Worm (Caenorhabditis elegans) whole organism, early embryonic: ENCODE data around the gene tbc-12.

Experiments
- B0310.2 ChIP-seq: sonication (generic microtip); optimal IDR thresholded peaks from 2 replicates; lab custom pipeline; 2016; ENCODE audit warnings: mild to moderate bottlenecking, missing genetic modification characterization, missing compliant biosample characterization
- F13C5.2 ChIP-seq: sonication (generic microtip); optimal IDR thresholded peaks from 2 replicates; lab custom pipeline; 2017; ENCODE audit warnings: mild to moderate bottlenecking, missing genetic modification characterization, inconsistent platforms, missing compliant biosample characterization
- aly-1 ChIP-seq: sonication (generic microtip); optimal IDR thresholded peaks from 2 replicates; lab custom pipeline; 2016; ENCODE audit warnings: missing genetic modification characterization, missing compliant biosample characterization
- ama-1 ChIP-seq: fragments of 150-350 bp; optimal IDR thresholded peaks from 2 replicates; lab custom pipeline; 2014
- ceh-13 ChIP-seq: fragments of 200-800 bp; sonication (Bioruptor generic); optimal IDR thresholded peaks from 2 replicates; lab custom pipeline; 2018; ENCODE audit warnings: mild to moderate bottlenecking, missing genetic modification characterization, missing compliant biosample characterization
- ceh-36 ChIP-seq: sonication (generic microtip); optimal IDR thresholded peaks from 2 replicates; lab custom pipeline; 2016; ENCODE audit warnings: missing genetic modification characterization, inconsistent platforms, missing compliant biosample characterization
- ets-7 ChIP-seq: sonication (generic microtip); optimal IDR thresholded peaks from 2 replicates; lab custom pipeline; 2016; ENCODE audit warnings: missing genotype, missing genetic modification characterization, missing compliant biosample characterization
- flt-1 ChIP-seq: fragments of 200-800 bp; sonication (Bioruptor generic); IDR thresholded peaks from 2 replicates; pipeline ENCODE4 v1.3.6; 2022; ENCODE audit warnings: missing genetic modification characterization, missing compliant biosample characterization
- hmbx-1 ChIP-seq: sonication (generic microtip); optimal IDR thresholded peaks from 2 replicates; lab custom pipeline; 2016; ENCODE audit warnings: mild to moderate bottlenecking, missing genetic modification characterization, missing compliant biosample characterization
- hmg-4 ChIP-seq: fragments of 200-800 bp; sonication (Bioruptor generic); optimal IDR thresholded peaks from 2 replicates; lab custom pipeline; 2018; ENCODE audit warnings: mild to moderate bottlenecking, missing genetic modification characterization, missing compliant biosample characterization
- hnd-1 ChIP-seq: sonication (generic microtip); optimal IDR thresholded peaks from 2 replicates; lab custom pipeline; 2016; ENCODE audit warnings: missing genetic modification characterization, missing compliant biosample characterization
- pes-1 ChIP-seq: fragments of 200-800 bp; sonication (Bioruptor generic); IDR thresholded peaks from 2 replicates; pipeline ENCODE4 v1.3.6; 2022; ENCODE audit warnings: missing genetic modification reagents, missing genetic modification characterization, missing compliant biosample characterization
- scrt-1 ChIP-seq: fragments of 200-800 bp; sonication (Bioruptor generic); IDR thresholded peaks from 2 replicates; pipeline ENCODE4 v1.3.6; 2022; ENCODE audit warnings: missing genetic modification characterization, missing compliant biosample characterization
- sea-1 ChIP-seq: fragments of 200-800 bp; sonication (Bioruptor generic); conservative IDR thresholded peaks from 2 replicates; pipeline ENCODE4 v1.3.6; 2022; ENCODE audit warnings: missing genetic modification characterization, missing compliant biosample characterization
- tbx-11 ChIP-seq: fragments of 200-800 bp; sonication (Bioruptor generic); IDR thresholded peaks from 2 replicates; pipeline ENCODE4 v1.3.6; 2022; ENCODE audit warnings: missing genetic modification characterization, missing compliant biosample characterization
- tbx-37 ChIP-seq: fragments of 200-800 bp; sonication (Bioruptor generic); conservative IDR thresholded peaks from 2 replicates; pipeline ENCODE4 v1.3.6; 2022; ENCODE audit warnings: missing genetic modification reagents, missing genetic modification characterization, missing compliant biosample characterization
- tra-4 ChIP-seq: sonication (generic microtip); optimal IDR thresholded peaks from 2 replicates; lab custom pipeline; 2017; ENCODE audit warnings: missing genetic modification characterization, missing compliant biosample characterization

The tbc-12 gene

ce11 chrX:2513667-2514198 lies 18.5 kb downstream of the tbc-12 start:
- TF ChIP-seq hmg-4 (peak; percentile 39), ceh-13 (GFP tag; lab: Kevin White, UChicago) (no peak), pes-1 (GFP tag; lab: Robert Waterston, UW) (no peak), tra-4 (no peak)

- TF ChIP-seq scrt-1 (GFP tag; lab: Robert Waterston, UW) = no peak
- no peak for TF ChIP-seq sea-1 (GFP tag; lab: Robert Waterston, UW)
- TF ChIP-seq tra-4 = no peak
- TF ChIP-seq B0310.2 = no peak
- no peak for TF ChIP-seq hnd-1
- TF ChIP-seq hmbx-1 (tag; lab: Kevin White, UChicago) = no peak
- no peak for TF ChIP-seq ets-7
- no peak for TF ChIP-seq ceh-13 (GFP tag; lab: Kevin White, UChicago)
- no peak for TF ChIP-seq pes-1 (GFP tag; lab: Robert Waterston, UW)
- TF ChIP-seq ama-1 (lab: Kevin White, UChicago) = no peak
- TF ChIP-seq tbx-11 = no peak
- TF ChIP-seq ceh-36 (tag; lab: Kevin White, UChicago) = no peak
- TF ChIP-seq tbx-37 (GFP tag; lab: Robert Waterston, UW) = no peak
- no peak for TF ChIP-seq flt-1 (GFP tag; lab: Robert Waterston, UW)
- TF ChIP-seq hmg-4 = no peak
- TF ChIP-seq aly-1 = no peak
- TF ChIP-seq F13C5.2 (tag; lab: Kevin White, UChicago) = no peak
Observed at ce11 chrX:2508449-2508848, 23.8 kb downstream of the tbc-12 start, which contains the start of gene K02E10.7. Gene K02E10.7 (minus strand): TSS chrX:2508549.

ce11 chrX:2506738-2507137 lies 25.5 kb downstream of the tbc-12 start:
- TF ChIP-seq hnd-1 = no peak
- TF ChIP-seq F13C5.2 (tag; lab: Kevin White, UChicago) = no peak

- TF ChIP-seq F13C5.2 (tag; lab: Kevin White, UChicago) (peak; percentile 28), sea-1 (GFP tag; lab: Robert Waterston, UW) (no peak), hnd-1 (no peak), ets-7 (no peak)
Observed at ce11 chrX:2497816-2498215, 34.4 kb downstream of the tbc-12 start.

- TF ChIP-seq F13C5.2 (tag; lab: Kevin White, UChicago) (peak; percentile 15), hmg-4 (peak; percentile 85), B0310.2 (no peak), aly-1 (peak; percentile 25)
Observed at ce11 chrX:2495865-2496314, 36.4 kb downstream of the tbc-12 start, which contains the start of gene rabr-1. Gene rabr-1 (plus strand): TSS chrX:2496180.

ce11 chrX:2494296-2494695 lies 38.0 kb downstream of the tbc-12 start:
- TF ChIP-seq aly-1 (no peak), hnd-1 (no peak), pes-1 (GFP tag; lab: Robert Waterston, UW) (no peak), hmbx-1 (tag; lab: Kevin White, UChicago) (no peak), ama-1 (lab: Kevin White, UChicago) (no peak), ets-7 (no peak), hmg-4 (no peak), tra-4 (no peak), tbx-11 (no peak), B0310.2 (no peak), ceh-13 (GFP tag; lab: Kevin White, UChicago) (no peak), scrt-1 (GFP tag; lab: Robert Waterston, UW) (no peak), tbx-37 (GFP tag; lab: Robert Waterston, UW) (no peak), ceh-36 (tag; lab: Kevin White, UChicago) (no peak), F13C5.2 (tag; lab: Kevin White, UChicago) (no peak)

ce11 chrX:2493586-2494175 lies 38.6 kb downstream of the tbc-12 start:
- TF ChIP-seq tbx-11 = no peak
- no peak for TF ChIP-seq tra-4
- TF ChIP-seq pes-1 (GFP tag; lab: Robert Waterston, UW) = no peak
- no peak for TF ChIP-seq ceh-36 (tag; lab: Kevin White, UChicago)
- no peak for TF ChIP-seq flt-1 (GFP tag; lab: Robert Waterston, UW)
- no peak for TF ChIP-seq hnd-1
- no peak for TF ChIP-seq ama-1 (lab: Kevin White, UChicago)
- no peak for TF ChIP-seq aly-1
- TF ChIP-seq F13C5.2 (tag; lab: Kevin White, UChicago) = no peak
- TF ChIP-seq hmbx-1 (tag; lab: Kevin White, UChicago) = no peak
- TF ChIP-seq tbx-37 (GFP tag; lab: Robert Waterston, UW) = no peak
- no peak for TF ChIP-seq scrt-1 (GFP tag; lab: Robert Waterston, UW)
- no peak for TF ChIP-seq ets-7
- TF ChIP-seq hmg-4 = no peak
- no peak for TF ChIP-seq sea-1 (GFP tag; lab: Robert Waterston, UW)
- no peak for TF ChIP-seq ceh-13 (GFP tag; lab: Kevin White, UChicago)
- TF ChIP-seq B0310.2 = no peak

ce11 chrX:2488526-2489098 lies 43.6 kb downstream of the tbc-12 start, which contains the start of gene hid-1:
Gene hid-1 (plus strand): TSS chrX:2489048.
- TF ChIP-seq flt-1 (GFP tag; lab: Robert Waterston, UW) (no peak), pes-1 (GFP tag; lab: Robert Waterston, UW) (0 out of 2 replicates have a peak, but pooled peaks have one; percentile 12), ceh-36 (tag; lab: Kevin White, UChicago) (no peak), ets-7 (no peak), sea-1 (GFP tag; lab: Robert Waterston, UW) (no peak), ama-1 (lab: Kevin White, UChicago) (no peak), B0310.2 (peak; percentile 4), hmbx-1 (tag; lab: Kevin White, UChicago) (no peak), tbx-11 (no peak), scrt-1 (GFP tag; lab: Robert Waterston, UW) (no peak), F13C5.2 (tag; lab: Kevin White, UChicago) (no peak), aly-1 (no peak), tra-4 (no peak), ceh-13 (GFP tag; lab: Kevin White, UChicago) (no peak), tbx-37 (GFP tag; lab: Robert Waterston, UW) (no peak), hmg-4 (peak; percentile 41), hnd-1 (no peak)
